Worm (Caenorhabditis elegans) whole organism, midembryonic: ENCODE data around the gene mig-17.

Source experiments
- klf-2 ChIP-seq: fragments of 200-800 bp; sonication (Bioruptor generic); conservative IDR thresholded peaks from 2 replicates; pipeline ENCODE4 v1.3.6; 2022; ENCODE audit warnings: missing genetic modification reagents, missing genetic modification characterization, missing compliant biosample characterization
- med-1 ChIP-seq: sonication (generic microtip); optimal IDR thresholded peaks from 2 replicates; lab custom pipeline; 2017; ENCODE audit warnings: missing genetic modification characterization, mild to moderate bottlenecking, missing compliant biosample characterization, antibody characterized with exemption, missing genetic modification reagents; ENCODE audit not compliant: insufficient read depth

ce11 chrV:11446297-11446696 is at the start of gene mig-17:
- no peak for TF ChIP-seq klf-2 (GFP tag; lab: Robert Waterston, UW)
- no peak for TF ChIP-seq med-1 (GFP tag; lab: Kevin White, UChicago)
